Worm (Caenorhabditis elegans) whole organism, L4 larva: Measurements from ENCODE around the gene eas-1.

Source experiments
- T26A8.4 ChIP-seq: fragments of 200-800 bp; sonication (Bioruptor generic); IDR thresholded peaks from 2 replicates; pipeline ENCODE4 v1.3.6; 2022; ENCODE audit warnings: missing genetic modification characterization, missing compliant biosample characterization
- Y75B8A.6 ChIP-seq: fragments of 200-800 bp; sonication (Bioruptor generic); IDR thresholded peaks from 2 replicates; pipeline ENCODE4 v1.3.6; 2022; ENCODE audit warnings: missing genetic modification reagents, missing genetic modification characterization, missing compliant biosample characterization
- ama-1 ChIP-seq: fragments of 150-350 bp; optimal IDR thresholded peaks from 2 replicates; lab custom pipeline; 2014; ENCODE audit warnings: inconsistent platforms, mixed read lengths
- egl-27 ChIP-seq: sonication (generic microtip); optimal IDR thresholded peaks from 3 replicates; lab custom pipeline; 2017; ENCODE audit warnings: missing biosample characterization, missing genetic modification reagents, missing genetic modification characterization
- jun-1 ChIP-seq: fragments of 150-350 bp; optimal IDR thresholded peaks from 2 replicates; lab custom pipeline; 2014; ENCODE audit warnings: missing biosample characterization, missing genetic modification reagents, missing genetic modification characterization
- mdl-1 ChIP-seq, 2 experiments: fragments of 150-350 bp in 1 of 2; sonication (generic microtip) in 1 of 2; optimal IDR thresholded peaks; 2 replicates each; lab custom pipeline; 2014 to 2017; ENCODE audit warnings: missing biosample characterization in 2 of 2, missing genetic modification characterization in 2 of 2
- nhr-6 ChIP-seq: fragments of 150-350 bp; optimal IDR thresholded peaks from 2 replicates; lab custom pipeline; 2014; ENCODE audit warnings: missing biosample characterization, missing genetic modification characterization

- TF ChIP-seq jun-1 (tag; lab: Kevin White, UChicago), result no peak
- no peak for TF ChIP-seq nhr-6 (tag; lab: Kevin White, UChicago)
- TF ChIP-seq Y75B8A.6, result no peak
- no peak for TF ChIP-seq ama-1
- TF ChIP-seq mdl-1 (tag; optimal IDR thresholded peaks at IDR 0.05; lab: Kevin White, UChicago), result no peak
- no peak for TF ChIP-seq egl-27 (tag; lab: Kevin White, UChicago)
- no peak for TF ChIP-seq T26A8.4 (GFP tag; lab: Robert Waterston, UW)
Measured at ce11 chrII:4752257-4752728, 12.1 kb downstream of the eas-1 start, which contains the start of gene F41C3.1.
